Fruit fly (Drosophila melanogaster) whole organism, pupa: ENCODE data around the gene NHP2.

Experiments
- CG10348 ChIP-seq: fragments of 200-800 bp; sonication (Bioruptor generic); IDR thresholded peaks from 2 replicates; pipeline ENCODE4 v1.3.6; 2022; ENCODE audit warnings: missing biosample characterization, missing genetic modification characterization
- CG12605 ChIP-seq: fragments of 200-800 bp; sonication (Bioruptor generic); IDR thresholded peaks from 2 replicates; pipeline ENCODE4 v1.3.6; 2022; ENCODE audit warnings: missing biosample characterization, missing genetic modification characterization
- CG13204 ChIP-seq: fragments of 200-800 bp; sonication (Bioruptor generic); optimal IDR thresholded peaks from 2 replicates; lab custom pipeline; 2018; ENCODE audit warnings: missing biosample characterization, mild to moderate bottlenecking, missing genetic modification characterization, moderate library complexity
- CG14655 ChIP-seq: fragments of 200-800 bp; sonication (Bioruptor generic); optimal IDR thresholded peaks from 3 replicates; lab custom pipeline; 2017; ENCODE audit warnings: mild to moderate bottlenecking, missing biosample characterization, missing genetic modification reagents, missing genetic modification characterization
- CG15710 ChIP-seq: fragments of 200-800 bp; sonication (Bioruptor generic); optimal IDR thresholded peaks from 2 replicates; lab custom pipeline; 2018; ENCODE audit warnings: missing biosample characterization, mild to moderate bottlenecking, missing genetic modification characterization, moderate library complexity
- CG17806 ChIP-seq: fragments of 200-800 bp; sonication (Bioruptor generic); optimal IDR thresholded peaks from 2 replicates; lab custom pipeline; 2018; ENCODE audit warnings: missing biosample characterization, mild to moderate bottlenecking, missing genetic modification characterization, moderate library complexity
- CG32121 ChIP-seq: fragments of 200-800 bp; sonication (Bioruptor generic); IDR thresholded peaks from 2 replicates; pipeline ENCODE4 v1.3.6; 2022; ENCODE audit warnings: missing biosample characterization, missing genetic modification characterization
- CG34367 ChIP-seq: fragments of 200-800 bp; sonication (Bioruptor generic); optimal IDR thresholded peaks from 2 replicates; lab custom pipeline; 2018; ENCODE audit warnings: missing biosample characterization, mild to moderate bottlenecking, missing genetic modification characterization
- CG4496 ChIP-seq: fragments of 200-800 bp; sonication (Bioruptor generic); IDR thresholded peaks from 3 replicates; pipeline ENCODE4 v1.3.6; 2022; ENCODE audit warnings: missing biosample characterization, missing genetic modification characterization
- CG8159 ChIP-seq: fragments of 200-800 bp; sonication (Bioruptor generic); optimal IDR thresholded peaks from 3 replicates; lab custom pipeline; 2018; ENCODE audit warnings: missing biosample characterization, mild to moderate bottlenecking, missing genetic modification characterization, moderate library complexity
- CG8301 ChIP-seq: fragments of 200-800 bp; sonication (Bioruptor generic); optimal IDR thresholded peaks from 2 replicates; lab custom pipeline; 2018; ENCODE audit warnings: missing biosample characterization, mild to moderate bottlenecking, missing genetic modification characterization
- CG9948 ChIP-seq: fragments of 200-800 bp; sonication (Bioruptor generic); optimal IDR thresholded peaks from 2 replicates; lab custom pipeline; 2018; ENCODE audit warnings: missing biosample characterization, mild to moderate bottlenecking, missing genetic modification characterization, moderate library complexity
- D1 ChIP-seq: fragments of 200-800 bp; sonication (Bioruptor generic); optimal IDR thresholded peaks from 2 replicates; lab custom pipeline; 2018; ENCODE audit warnings: missing biosample characterization, mild to moderate bottlenecking, missing genetic modification characterization, moderate library complexity
- EcR ChIP-seq: fragments of 200-800 bp; sonication (Bioruptor generic); optimal IDR thresholded peaks from 3 replicates; lab custom pipeline; 2019; ENCODE audit warnings: missing biosample characterization, missing genetic modification characterization, mild to moderate bottlenecking, moderate library complexity, missing genetic modification reagents
- Ets98B ChIP-seq: fragments of 200-800 bp; sonication (Bioruptor generic); IDR thresholded peaks from 2 replicates; pipeline ENCODE4 v1.3.6; 2022; ENCODE audit warnings: missing biosample characterization, missing genetic modification characterization
- Pif1A ChIP-seq: fragments of 200-800 bp; sonication (Bioruptor generic); optimal IDR thresholded peaks from 3 replicates; lab custom pipeline; 2016; ENCODE audit warnings: missing biosample characterization, missing genetic modification characterization
- Pif1B ChIP-seq: fragments of 200-800 bp; sonication (Bioruptor generic); optimal IDR thresholded peaks from 3 replicates; lab custom pipeline; 2016; ENCODE audit warnings: missing biosample characterization, missing genetic modification characterization
- Snoo ChIP-seq: fragments of 200-800 bp; sonication (Bioruptor generic); optimal IDR thresholded peaks from 3 replicates; lab custom pipeline; 2017; ENCODE audit warnings: missing biosample characterization, mild to moderate bottlenecking, missing genetic modification characterization, inconsistent platforms
- fd96Ca ChIP-seq: fragments of 200-800 bp; sonication (Bioruptor generic); IDR thresholded peaks from 3 replicates; pipeline ENCODE4 v1.3.6; 2022; ENCODE audit warnings: missing biosample characterization, missing genetic modification characterization
- gl ChIP-seq: fragments of 200-800 bp; sonication (Bioruptor generic); optimal IDR thresholded peaks from 2 replicates; lab custom pipeline; 2018; ENCODE audit warnings: missing biosample characterization, mild to moderate bottlenecking, missing genetic modification characterization
- rn ChIP-seq: fragments of 200-800 bp; sonication (Bioruptor generic); IDR thresholded peaks from 2 replicates; pipeline ENCODE4 v1.3.6; 2022; ENCODE audit warnings: missing biosample characterization, missing genetic modification characterization

The NHP2 gene

dm6 chr3L:14757464-14758384, 44.2 kb downstream of the NHP2 start, which contains the start of gene CG42507:
TSS of gene CG42507 (minus strand) at chr3L:14757962.
- peak; percentile 61; the same call in 1 of the 2 replicates for TF ChIP-seq Ets98B
- no peak for TF ChIP-seq Pif1A (GFP tag; lab: Kevin White, UChicago)
- TF ChIP-seq CG8301: no peak
- TF ChIP-seq EcR: peak; percentile 68
- no peak for TF ChIP-seq CG9948
- no peak for TF ChIP-seq CG17806 (tag; lab: Kevin White, UChicago)
- TF ChIP-seq CG8159 (tag; lab: Kevin White, UChicago): peak; percentile 9
- peak; percentile 50; the same call in 2 of the 3 replicates for TF ChIP-seq fd96Ca (GFP tag; lab: Robert Waterston, UW)
- TF ChIP-seq Snoo (tag; lab: Kevin White, UChicago): no peak
- peak; percentile 58; the same call in 1 of the 2 replicates for TF ChIP-seq CG12605 (GFP tag; lab: Robert Waterston, UW)
- peak; percentile 33 for TF ChIP-seq CG34367 (tag; lab: Kevin White, UChicago)
- TF ChIP-seq D1 (tag; lab: Kevin White, UChicago): no peak
- TF ChIP-seq Pif1B (GFP tag; lab: Kevin White, UChicago): peak; percentile 16
- TF ChIP-seq CG14655: no peak
- peak; percentile 29 for TF ChIP-seq gl
- peak; percentile 44 for TF ChIP-seq CG32121 (GFP tag; lab: Robert Waterston, UW)
- TF ChIP-seq rn (GFP tag; lab: Robert Waterston, UW): no peak
- peak; percentile 6; the same call in 1 of the 3 replicates for TF ChIP-seq CG4496 (GFP tag; lab: Robert Waterston, UW)
- peak; percentile 13 for TF ChIP-seq CG15710 (tag; lab: Kevin White, UChicago)
- no peak for TF ChIP-seq CG10348 (GFP tag; lab: Robert Waterston, UW)
- TF ChIP-seq CG13204 (GFP tag; lab: Kevin White, UChicago): peak; percentile 61

- peak; percentile 87 for TF ChIP-seq CG10348 (GFP tag; lab: Robert Waterston, UW)
- TF ChIP-seq Pif1B (GFP tag; lab: Kevin White, UChicago): peak; percentile 72
- TF ChIP-seq Ets98B: peak; percentile 94
- peak; percentile 87 for TF ChIP-seq rn (GFP tag; lab: Robert Waterston, UW)
- TF ChIP-seq CG34367 (tag; lab: Kevin White, UChicago): peak; percentile 83
- TF ChIP-seq gl: peak; percentile 46
- peak; percentile 97 for TF ChIP-seq CG4496 (GFP tag; lab: Robert Waterston, UW)
- peak; percentile 79 for TF ChIP-seq CG17806 (tag; lab: Kevin White, UChicago)
- no peak for TF ChIP-seq EcR
- TF ChIP-seq CG13204 (GFP tag; lab: Kevin White, UChicago): peak; percentile 74
- TF ChIP-seq CG9948: peak; percentile 80
- peak; percentile 93 for TF ChIP-seq CG32121 (GFP tag; lab: Robert Waterston, UW)
- TF ChIP-seq CG8301: peak; percentile 90
- peak; percentile 92 for TF ChIP-seq CG12605 (GFP tag; lab: Robert Waterston, UW)
- TF ChIP-seq Snoo (tag; lab: Kevin White, UChicago): peak; percentile 86
- TF ChIP-seq fd96Ca (GFP tag; lab: Robert Waterston, UW): peak; percentile 97
- peak; percentile 83 for TF ChIP-seq CG15710 (tag; lab: Kevin White, UChicago)
- TF ChIP-seq CG14655: peak; percentile 92
- TF ChIP-seq Pif1A (GFP tag; lab: Kevin White, UChicago): peak; percentile 80
- peak; percentile 30 for TF ChIP-seq D1 (tag; lab: Kevin White, UChicago)
- peak; percentile 85 for TF ChIP-seq CG8159 (tag; lab: Kevin White, UChicago)
- TF ChIP-seq, all 21 proteins: peak for 20
Measured at dm6 chr3L:14756724-14757463, 45.1 kb downstream of the NHP2 start.

dm6 chr3L:14755951-14756723, 45.8 kb downstream of the NHP2 start:
- peak; percentile 85 for TF ChIP-seq CG17806 (tag; lab: Kevin White, UChicago)
- peak; percentile 88 for TF ChIP-seq CG8301
- peak; percentile 68 for TF ChIP-seq Snoo (tag; lab: Kevin White, UChicago)
- peak; percentile 82 for TF ChIP-seq Pif1A (GFP tag; lab: Kevin White, UChicago)
- peak; percentile 59 for TF ChIP-seq Ets98B
- peak; percentile 82 for TF ChIP-seq gl
- TF ChIP-seq fd96Ca (GFP tag; lab: Robert Waterston, UW): peak; percentile 73
- peak; percentile 70 for TF ChIP-seq D1 (tag; lab: Kevin White, UChicago)
- peak; percentile 69 for TF ChIP-seq CG32121 (GFP tag; lab: Robert Waterston, UW)
- TF ChIP-seq Pif1B (GFP tag; lab: Kevin White, UChicago): peak; percentile 49
- TF ChIP-seq CG15710 (tag; lab: Kevin White, UChicago): peak; percentile 87
- peak; percentile 68 for TF ChIP-seq CG10348 (GFP tag; lab: Robert Waterston, UW)
- TF ChIP-seq CG34367 (tag; lab: Kevin White, UChicago): peak; percentile 75
- peak; percentile 81 for TF ChIP-seq CG9948
- peak; percentile 89 for TF ChIP-seq CG8159 (tag; lab: Kevin White, UChicago)
- TF ChIP-seq EcR: peak; percentile 93
- peak; percentile 65; the same call in 2 of the 3 replicates for TF ChIP-seq CG4496 (GFP tag; lab: Robert Waterston, UW)
- TF ChIP-seq CG12605 (GFP tag; lab: Robert Waterston, UW): peak; percentile 75
- peak; percentile 93 for TF ChIP-seq CG14655
- TF ChIP-seq CG13204 (GFP tag; lab: Kevin White, UChicago): peak; percentile 84
- peak; percentile 17 for TF ChIP-seq rn (GFP tag; lab: Robert Waterston, UW)
